Worm (Caenorhabditis elegans): ENCODE data around the gene rpn-6.1.

DNA sequence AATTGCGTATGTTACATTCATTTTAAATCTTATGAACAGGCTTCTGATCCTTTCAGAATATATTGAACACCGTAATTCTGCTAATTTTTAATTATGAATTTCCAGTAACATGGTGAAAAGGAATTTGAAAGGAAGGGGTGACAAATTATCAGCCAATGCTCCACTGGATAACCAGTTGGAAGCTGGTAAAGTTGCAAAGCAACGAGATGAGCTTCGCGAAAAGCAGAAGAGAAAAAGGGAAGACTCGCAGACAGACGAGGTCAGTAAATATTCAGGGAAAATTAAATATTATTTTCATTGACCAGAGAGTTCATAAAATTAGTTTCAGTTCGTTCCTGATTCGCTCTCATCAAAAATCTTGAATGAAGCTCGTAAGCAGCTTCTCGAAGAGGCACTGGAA is 29.9 kb downstream of the rpn-6.1 start, which contains the start of gene byn-1:
- no peak for TF ChIP-seq nhr-25 (tag; optimal IDR thresholded peaks at IDR 0.05)
- no peak for TF ChIP-seq skn-1 (tag; optimal IDR thresholded peaks at IDR 0.05)
- TF ChIP-seq snpc-4 (tag; optimal IDR thresholded peaks at IDR 0.05): no peak
- no peak for TF ChIP-seq ceh-28 (tag; optimal IDR thresholded peaks at IDR 0.05)
- no peak for TF ChIP-seq ztf-11 (tag; optimal IDR thresholded peaks at IDR 0.05)
